Worm (Caenorhabditis elegans): ENCODE results near the gene pmpl-1.

Gene pmpl-1

DNA sequence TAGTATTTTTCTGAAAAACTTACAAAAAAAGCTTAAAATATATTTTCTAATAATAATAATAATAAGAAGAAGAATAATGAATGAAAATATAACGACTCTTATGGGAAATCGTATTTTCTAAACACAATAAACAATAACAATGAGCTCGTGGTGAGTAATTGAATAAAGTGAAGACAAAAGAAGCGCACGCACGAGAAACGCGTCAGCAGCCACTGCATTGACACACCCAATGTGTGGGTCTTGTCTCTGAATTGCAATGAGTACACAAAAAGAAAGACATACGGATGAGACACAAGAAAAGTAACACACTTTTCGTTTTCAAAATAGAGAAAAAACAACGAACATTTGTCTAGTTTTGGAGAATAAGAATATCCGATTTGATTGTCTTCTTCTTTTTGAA is 15.5 kb downstream of the pmpl-1 start, which contains the start of gene F35A5.8 (continued):
- TF ChIP-seq skn-1 (tag; optimal IDR thresholded peaks at IDR 0.05), result no peak
- TF ChIP-seq ama-1 (optimal IDR thresholded peaks at IDR 0.05), result no peak
- no peak for TF ChIP-seq nhr-12 (tag; optimal IDR thresholded peaks at IDR 0.05)
- no peak for TF ChIP-seq nhr-11 (tag; optimal IDR thresholded peaks at IDR 0.05)
- TF ChIP-seq mdl-1 (tag; optimal IDR thresholded peaks at IDR 0.05), result no peak
- TF ChIP-seq sma-3 (GFP tag; optimal IDR thresholded peaks at IDR 0.05), result peak; percentile 56
- TF ChIP-seq crh-2 (tag; optimal IDR thresholded peaks at IDR 0.05), result peak; percentile 64
- TF ChIP-seq lin-13 (GFP tag; optimal IDR thresholded peaks at IDR 0.05), result peak; percentile 77

DNA sequence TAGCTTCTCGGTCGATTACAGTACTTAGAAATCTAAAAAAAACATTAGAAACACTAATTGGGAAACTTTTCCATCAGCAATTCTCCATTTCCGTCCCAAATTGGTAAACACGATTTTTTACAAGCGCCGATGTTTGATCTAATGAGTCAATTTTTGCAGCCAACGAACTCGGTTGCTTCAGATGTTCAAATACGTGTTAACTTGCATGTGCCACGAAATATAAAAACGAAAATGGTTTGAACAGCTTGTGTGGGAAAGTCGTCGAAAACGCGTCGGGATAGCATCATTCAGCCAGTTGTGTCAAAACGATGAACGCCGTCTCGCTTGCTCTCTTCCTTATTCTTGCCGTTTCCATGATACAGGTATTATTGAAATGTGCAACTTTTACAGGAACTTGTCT is 17.0 kb downstream of the pmpl-1 start, which contains the start of gene F35A5.2:
Gene F35A5.2 (plus strand): TSS at position 301 of the 400 bp plus-strand sequence.
- no peak for TF ChIP-seq C34F6.9 (tag; optimal IDR thresholded peaks at IDR 0.05)
- TF ChIP-seq ceh-82 (tag; optimal IDR thresholded peaks at IDR 0.05), result no peak
- TF ChIP-seq elt-3 (tag; optimal IDR thresholded peaks at IDR 0.05), result no peak
- TF ChIP-seq ZK546.5 (tag; optimal IDR thresholded peaks at IDR 0.05), result no peak
- TF ChIP-seq nhr-10 (tag; optimal IDR thresholded peaks at IDR 0.05), result no peak
- no peak for TF ChIP-seq snpc-4 (tag; optimal IDR thresholded peaks at IDR 0.05)
- TF ChIP-seq gmeb-1 (tag; optimal IDR thresholded peaks at IDR 0.05), result no peak
- TF ChIP-seq ceh-16 (tag; optimal IDR thresholded peaks at IDR 0.05), result no peak
- TF ChIP-seq Y55F3AM.14 (GFP tag; optimal IDR thresholded peaks at IDR 0.05), result no peak

DNA sequence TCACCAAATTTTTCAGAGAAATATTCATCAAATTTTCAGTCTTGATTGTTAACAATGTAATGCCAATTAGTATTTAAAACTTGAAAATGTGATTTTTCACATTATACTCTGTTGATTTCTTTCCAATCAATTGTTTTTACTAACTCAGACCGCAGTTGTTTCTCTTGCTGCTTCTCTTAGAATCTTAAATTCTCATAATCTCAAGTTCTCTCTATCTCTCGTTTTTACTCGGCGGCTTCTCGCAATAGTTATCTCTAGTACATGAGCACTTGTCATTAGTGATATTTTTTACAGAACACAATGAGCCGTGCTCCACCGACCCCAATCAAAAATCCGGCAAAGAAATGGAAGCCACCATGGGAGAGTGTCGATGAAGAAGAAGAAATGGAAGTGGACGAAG is 19.3 kb downstream of the pmpl-1 start, which contains the start of gene F35A5.1:
Gene F35A5.1 (plus strand): TSS at position 301 of the 400 bp plus-strand sequence.
- no peak for TF ChIP-seq gmeb-1 (tag; optimal IDR thresholded peaks at IDR 0.05)
- no peak for TF ChIP-seq nhr-129 (tag; optimal IDR thresholded peaks at IDR 0.05)
- TF ChIP-seq peb-1 (tag; optimal IDR thresholded peaks at IDR 0.05), result no peak
- no peak for TF ChIP-seq mbf-1 (tag; optimal IDR thresholded peaks at IDR 0.05)
- no peak for TF ChIP-seq alr-1 (tag; optimal IDR thresholded peaks at IDR 0.05)
- no peak for TF ChIP-seq ceh-82 (tag; optimal IDR thresholded peaks at IDR 0.05)
- TF ChIP-seq nhr-11 (tag; optimal IDR thresholded peaks at IDR 0.05), result no peak
- no peak for TF ChIP-seq sma-9 (GFP tag; optimal IDR thresholded peaks at IDR 0.05)
- no peak for TF ChIP-seq sma-9 (tag; optimal IDR thresholded peaks at IDR 0.05)
- no peak for TF ChIP-seq crh-2 (tag; optimal IDR thresholded peaks at IDR 0.05)

DNA sequence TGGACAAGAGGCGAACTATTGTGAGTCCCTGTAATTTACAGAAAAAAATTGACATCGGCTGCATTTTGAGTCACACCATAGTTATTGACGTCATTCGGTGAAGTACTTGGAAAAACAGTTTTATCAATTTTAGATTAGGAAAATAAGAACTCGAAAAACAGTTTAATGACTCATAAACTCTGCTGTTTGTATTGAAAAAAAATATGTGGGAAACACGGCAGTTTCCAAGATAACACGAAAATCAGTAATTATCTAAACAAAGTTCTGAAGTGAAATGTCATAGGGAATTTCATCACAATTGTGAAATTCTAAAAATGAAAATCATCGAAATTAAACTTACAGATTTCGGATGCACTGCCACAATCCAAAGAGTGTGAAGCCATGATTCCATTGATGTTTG is 27.0 kb downstream of the pmpl-1 start:
- TF ChIP-seq dmd-4 (tag; optimal IDR thresholded peaks at IDR 0.05) (no peak), fos-1 (tag; optimal IDR thresholded peaks at IDR 0.05) (peak; percentile 13)

DNA sequence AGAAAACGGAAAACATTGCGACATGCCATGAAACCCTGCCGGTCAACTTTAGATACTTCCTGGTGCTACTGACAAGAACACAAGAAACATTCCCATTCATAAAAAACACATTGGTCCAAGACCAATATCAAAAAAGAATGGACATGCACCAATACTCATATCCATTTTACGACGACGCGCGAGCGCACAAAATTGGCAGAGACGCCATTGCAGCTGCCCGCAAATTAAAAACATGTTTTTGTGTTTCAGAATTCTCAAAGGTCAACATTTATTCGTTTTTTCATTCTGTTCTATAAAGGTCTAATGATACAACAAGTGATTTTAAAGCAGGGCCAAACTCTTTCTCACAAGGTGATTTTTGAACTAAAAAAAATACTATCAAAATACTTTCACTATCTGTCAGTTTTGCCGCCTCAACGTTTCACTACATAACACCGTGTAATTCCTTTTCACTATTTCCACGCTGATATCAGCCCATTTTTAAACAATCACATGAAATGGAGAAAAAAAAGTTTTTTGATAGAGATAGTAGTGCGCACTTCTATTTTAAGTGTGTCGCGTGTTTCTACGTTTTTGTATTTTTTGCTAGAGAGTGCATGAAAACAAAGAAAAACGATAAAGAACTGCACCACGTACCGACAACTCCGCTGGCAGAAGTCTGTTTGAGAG is 31.2 kb downstream of the pmpl-1 start:
- peak; percentile 34 for TF ChIP-seq gmeb-1 (tag; optimal IDR thresholded peaks at IDR 0.05)
- peak; percentile 81 for TF ChIP-seq sma-9 (GFP tag; optimal IDR thresholded peaks at IDR 0.05)
- no peak for TF ChIP-seq sma-9 (tag; optimal IDR thresholded peaks at IDR 0.05)
- TF ChIP-seq lin-11 (tag; optimal IDR thresholded peaks at IDR 0.05), result no peak
- peak; percentile 91 for TF ChIP-seq blmp-1 (tag; optimal IDR thresholded peaks at IDR 0.05; ENCODE audit: insufficient read depth)
- TF ChIP-seq crh-2 (tag; optimal IDR thresholded peaks at IDR 0.05), result peak; percentile 53
- peak; percentile 61 for TF ChIP-seq fos-1 (tag; optimal IDR thresholded peaks at IDR 0.05)

DNA sequence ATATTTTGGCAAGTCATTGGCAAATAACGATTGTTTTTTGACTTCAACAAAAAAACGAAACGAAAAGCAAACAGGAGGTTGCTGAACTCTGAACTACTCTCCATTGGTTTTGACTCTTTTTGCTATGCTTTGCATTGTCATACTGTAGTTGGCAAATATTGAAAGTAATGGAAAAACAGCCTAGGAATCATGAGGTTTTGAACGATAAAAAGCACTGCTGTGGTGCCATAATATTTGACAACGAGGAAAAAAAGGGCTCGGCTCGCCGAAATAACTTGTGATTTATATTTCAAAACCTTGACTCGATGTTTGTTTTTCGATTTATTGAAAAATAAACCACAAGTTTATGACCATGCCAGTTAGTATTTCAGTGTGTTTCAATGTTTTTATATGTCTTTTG is 31.9 kb downstream of the pmpl-1 start:
- peak; percentile 48 for TF ChIP-seq F13H6.1 (tag; optimal IDR thresholded peaks at IDR 0.05)
- TF ChIP-seq nhr-129 (tag; optimal IDR thresholded peaks at IDR 0.05), result peak; percentile 27
- TF ChIP-seq lin-39 (tag; optimal IDR thresholded peaks at IDR 0.05), result no peak

DNA sequence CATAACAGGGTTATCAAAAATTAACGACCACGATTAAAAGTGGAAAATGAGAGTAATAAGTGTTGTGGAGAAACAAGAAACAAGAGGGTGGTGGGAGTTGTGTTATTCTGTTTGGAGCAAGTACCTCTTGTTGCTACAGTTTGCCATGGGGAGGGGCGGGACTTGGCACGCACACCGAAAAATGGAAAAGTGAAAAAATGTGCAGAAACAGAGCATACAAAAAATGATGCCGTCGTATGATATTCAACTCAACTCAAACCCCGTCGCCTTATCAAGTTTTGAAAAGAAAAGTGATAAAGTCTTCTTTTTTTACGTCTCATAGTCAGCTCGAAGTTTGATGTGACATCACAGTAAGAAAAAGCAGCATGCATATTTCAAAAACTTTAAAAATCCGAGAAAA is 32.8 kb downstream of the pmpl-1 start:
- TF ChIP-seq ztf-4 (tag; optimal IDR thresholded peaks at IDR 0.05) (no peak), fos-1 (tag; optimal IDR thresholded peaks at IDR 0.05) (peak; percentile 71), egl-27 (tag; optimal IDR thresholded peaks at IDR 0.05) (no peak), sem-4 (tag; optimal IDR thresholded peaks at IDR 0.05) (no peak), F13H6.1 (tag; optimal IDR thresholded peaks at IDR 0.05) (peak; percentile 6), crh-2 (tag; optimal IDR thresholded peaks at IDR 0.05) (peak; percentile 48), gmeb-1 (tag; optimal IDR thresholded peaks at IDR 0.05) (peak; percentile 25), unc-62 (GFP tag; optimal IDR thresholded peaks at IDR 0.05) (no peak)
